Worm (Caenorhabditis elegans): ENCODE measurements around the gene Y49A3A.4.
A peak's percentile ranks its signal among the peaks of the same experiment; 100 is the strongest.

DNA sequence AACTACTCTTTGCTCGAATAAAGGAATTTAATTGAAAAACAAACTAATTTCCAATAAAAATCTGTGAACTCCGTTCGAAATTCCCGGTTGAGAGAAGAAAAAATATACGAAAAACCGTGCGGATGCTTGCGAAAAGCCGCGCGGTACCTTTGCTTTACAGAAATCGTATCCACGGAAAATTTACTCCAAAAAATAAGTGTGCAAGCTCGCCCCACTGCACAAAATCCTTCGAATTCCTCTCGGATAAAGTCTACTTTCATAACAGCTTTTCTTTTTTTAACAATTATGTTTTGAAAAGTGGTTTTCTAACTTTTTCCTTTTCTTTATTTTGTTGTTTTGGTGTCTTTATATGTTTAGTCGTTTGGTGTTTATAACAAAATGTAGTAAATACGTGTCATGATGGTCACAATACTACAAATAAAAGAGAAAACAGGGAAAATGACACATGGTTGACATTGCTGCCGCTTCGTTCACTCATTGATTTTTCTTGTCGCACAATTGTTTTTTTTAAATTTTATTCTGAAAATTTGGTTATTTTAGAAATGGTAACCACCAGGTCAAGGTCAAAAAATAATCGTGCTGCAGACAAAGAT lies 11.4 kb downstream of the Y49A3A.4 start, which contains the start of gene cept-2:
- TF ChIP-seq him-1 (tag; optimal IDR thresholded peaks at IDR 0.05): peak; percentile 59
- peak; percentile 97 for TF ChIP-seq W03F9.2 (tag; optimal IDR thresholded peaks at IDR 0.05)
- TF ChIP-seq dao-5 (tag; optimal IDR thresholded peaks at IDR 0.05): no peak

All from whole organism, L4/young adult.